Fruit fly (Drosophila melanogaster) whole organism, adult: ENCODE results near the gene MED11.

Source experiments
- CG11617 ChIP-seq: fragments of 200-800 bp; sonication (Bioruptor generic); optimal IDR thresholded peaks from 2 replicates; lab custom pipeline; 2017; ENCODE audit warnings: mild to moderate bottlenecking, missing biosample characterization, missing genetic modification reagents, missing genetic modification characterization
- CG12768 ChIP-seq: fragments of 200-800 bp; sonication (Bioruptor generic); optimal IDR thresholded peaks from 2 replicates; lab custom pipeline; 2017; ENCODE audit warnings: missing biosample characterization, missing genetic modification characterization, mild to moderate bottlenecking, moderate library complexity, missing genetic modification reagents
- CG14711 ChIP-seq: fragments of 200-800 bp; sonication (Bioruptor generic); optimal IDR thresholded peaks from 2 replicates; lab custom pipeline; 2018; ENCODE audit warnings: missing biosample characterization, mild to moderate bottlenecking, missing genetic modification characterization, moderate library complexity
- CG1620 ChIP-seq: fragments of 200-800 bp; sonication (Bioruptor generic); optimal IDR thresholded peaks from 2 replicates; lab custom pipeline; 2016; ENCODE audit warnings: missing biosample characterization, missing genetic modification characterization
- CG33017 ChIP-seq: fragments of 200-800 bp; sonication (Bioruptor generic); optimal IDR thresholded peaks from 2 replicates; lab custom pipeline; 2018; ENCODE audit warnings: missing biosample characterization, mild to moderate bottlenecking, missing genetic modification characterization, moderate library complexity
- CG5204 ChIP-seq: fragments of 200-800 bp; sonication (Bioruptor generic); optimal IDR thresholded peaks from 2 replicates; lab custom pipeline; 2016; ENCODE audit warnings: missing biosample characterization, missing genetic modification characterization
- CG7045 ChIP-seq: fragments of 200-800 bp; sonication (Bioruptor generic); optimal IDR thresholded peaks from 2 replicates; lab custom pipeline; 2017; ENCODE audit warnings: missing biosample characterization, mild to moderate bottlenecking, missing genetic modification characterization
- CG7101 ChIP-seq: fragments of 200-800 bp; sonication (Bioruptor generic); optimal IDR thresholded peaks from 2 replicates; lab custom pipeline; 2018; ENCODE audit warnings: missing biosample characterization, mild to moderate bottlenecking, missing genetic modification characterization, moderate library complexity
- Clk ChIP-seq: fragments of 200-800 bp; sonication (Bioruptor generic); optimal IDR thresholded peaks from 2 replicates; lab custom pipeline; 2017; ENCODE audit warnings: missing biosample characterization, missing genetic modification characterization
- Crg-1 ChIP-seq: fragments of 200-800 bp; sonication (Bioruptor generic); optimal IDR thresholded peaks from 2 replicates; lab custom pipeline; 2016; ENCODE audit warnings: missing biosample characterization, missing genetic modification characterization
- Hr96 ChIP-seq: fragments of 200-800 bp; sonication (Bioruptor generic); optimal IDR thresholded peaks from 2 replicates; lab custom pipeline; 2016; ENCODE audit warnings: missing biosample characterization, missing genetic modification characterization
- Mnt ChIP-seq: fragments of 200-800 bp; sonication (Bioruptor generic); optimal IDR thresholded peaks from 2 replicates; lab custom pipeline; 2016; ENCODE audit warnings: missing biosample characterization, mild to moderate bottlenecking, missing genetic modification characterization
- bab1 ChIP-seq: fragments of 200-800 bp; sonication (Bioruptor generic); optimal IDR thresholded peaks from 3 replicates; lab custom pipeline; 2019; ENCODE audit warnings: missing biosample characterization, mild to moderate bottlenecking, missing genetic modification characterization, moderate library complexity
- cic ChIP-seq: fragments of 200-800 bp; sonication (Bioruptor generic); optimal IDR thresholded peaks from 2 replicates; lab custom pipeline; 2017; ENCODE audit warnings: missing biosample characterization, mild to moderate bottlenecking, missing genetic modification characterization, moderate library complexity
- cnc ChIP-seq, 2 experiments: fragments of >200 bp; optimal IDR thresholded peaks; 2 replicates each; lab custom pipeline; 2017
- kay ChIP-seq: fragments of 200-800 bp; sonication (Bioruptor generic); peaks from one replicate; lab custom pipeline; 2016; ENCODE audit warnings: missing biosample characterization, missing genetic modification characterization, borderline replicate concordance
- ovo ChIP-seq: fragments of 200-800 bp; sonication (Bioruptor generic); optimal IDR thresholded peaks from 2 replicates; lab custom pipeline; 2016; ENCODE audit warnings: missing biosample characterization, missing genetic modification characterization
- pad ChIP-seq: fragments of 200-800 bp; sonication (Bioruptor generic); optimal IDR thresholded peaks from 3 replicates; lab custom pipeline; 2017; ENCODE audit warnings: missing biosample characterization, missing genetic modification characterization, mild to moderate bottlenecking, moderate library complexity, missing genetic modification reagents
- tj ChIP-seq: fragments of 200-800 bp; sonication (Bioruptor generic); optimal IDR thresholded peaks from 3 replicates; lab custom pipeline; 2017; ENCODE audit warnings: missing biosample characterization, mild to moderate bottlenecking, missing genetic modification characterization, moderate library complexity
- toe ChIP-seq: fragments of 200-800 bp; sonication (Bioruptor generic); optimal IDR thresholded peaks from 2 replicates; lab custom pipeline; 2016; ENCODE audit warnings: missing biosample characterization, missing genetic modification characterization

MED11 gene

DNA sequence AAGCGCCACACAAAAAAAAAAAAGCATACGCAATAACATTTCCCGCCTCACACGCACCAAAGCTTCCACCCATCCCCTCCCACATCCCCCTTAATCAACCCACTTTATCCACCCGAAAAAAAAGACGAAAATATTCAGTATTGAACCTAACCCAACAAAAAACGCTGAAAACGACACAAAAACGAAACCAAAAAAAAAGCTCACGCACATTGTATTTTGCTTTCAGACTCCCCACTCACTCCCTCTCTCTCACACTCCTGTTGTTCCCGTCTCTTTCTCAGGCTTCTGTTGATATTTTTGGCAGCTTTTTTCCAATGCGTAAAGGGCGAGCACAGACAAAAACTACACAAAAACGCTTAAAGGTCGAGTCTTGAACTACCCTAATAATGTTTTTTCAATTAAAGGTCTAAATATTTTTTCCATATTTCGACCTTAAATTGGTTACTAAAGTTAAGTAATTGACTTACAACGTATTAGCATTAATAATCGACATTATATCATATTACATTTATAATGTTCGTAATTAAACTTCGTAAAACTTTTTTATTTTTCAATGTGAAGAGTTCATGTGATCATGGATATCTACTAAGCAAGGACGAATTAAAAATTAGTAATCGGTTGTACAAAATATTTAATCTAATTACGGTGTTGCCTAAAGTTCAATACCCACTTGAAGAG is 40.9 kb downstream of the MED11 start:
- TF ChIP-seq tj (GFP tag; lab: Kevin White, UChicago) = no peak
- TF ChIP-seq Crg-1 (GFP tag; lab: Kevin White, UChicago) = no peak
- TF ChIP-seq Mnt (GFP tag; lab: Kevin White, UChicago) = no peak
- TF ChIP-seq pad (GFP tag; lab: Kevin White, UChicago) = no peak

DNA sequence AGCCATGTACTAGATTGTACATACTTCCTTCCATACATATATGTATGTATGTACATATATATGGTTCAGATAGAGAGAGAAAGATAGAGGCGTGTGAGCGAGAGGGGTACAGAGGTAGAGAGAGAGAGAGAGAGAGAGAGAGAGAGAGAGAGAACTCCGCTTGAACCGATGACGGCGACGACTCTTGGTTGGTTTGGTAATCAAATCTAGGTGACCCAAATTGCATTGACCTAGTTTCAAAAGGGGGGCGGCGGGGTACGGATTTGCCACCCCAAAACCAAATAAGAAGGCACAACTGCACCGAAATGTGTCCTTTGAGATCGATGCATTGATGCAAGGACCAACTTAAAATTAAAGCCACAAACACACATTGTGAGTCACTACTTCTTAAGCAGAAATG is 42.2 kb downstream of the MED11 start:
- TF ChIP-seq CG7101 (tag; lab: Kevin White, UChicago) (no peak), cic (GFP tag; lab: Kevin White, UChicago) (no peak), CG5204 (GFP tag; lab: Kevin White, UChicago) (no peak), bab1 (no peak), CG7045 (GFP tag; lab: Kevin White, UChicago) (no peak), Clk (GFP tag; lab: Kevin White, UChicago) (no peak), tj (GFP tag; lab: Kevin White, UChicago) (no peak), Hr96 (GFP tag; lab: Kevin White, UChicago) (no peak), pad (GFP tag; lab: Kevin White, UChicago) (no peak), CG1620 (GFP tag; lab: Kevin White, UChicago) (no peak), CG11617 (GFP tag; lab: Kevin White, UChicago) (no peak), toe (no peak), CG14711 (tag; lab: Kevin White, UChicago) (no peak), CG12768 (no peak), kay (GFP tag; lab: Kevin White, UChicago) (no peak), Mnt (GFP tag; lab: Kevin White, UChicago) (no peak), ovo (GFP tag; lab: Kevin White, UChicago) (no peak)

DNA sequence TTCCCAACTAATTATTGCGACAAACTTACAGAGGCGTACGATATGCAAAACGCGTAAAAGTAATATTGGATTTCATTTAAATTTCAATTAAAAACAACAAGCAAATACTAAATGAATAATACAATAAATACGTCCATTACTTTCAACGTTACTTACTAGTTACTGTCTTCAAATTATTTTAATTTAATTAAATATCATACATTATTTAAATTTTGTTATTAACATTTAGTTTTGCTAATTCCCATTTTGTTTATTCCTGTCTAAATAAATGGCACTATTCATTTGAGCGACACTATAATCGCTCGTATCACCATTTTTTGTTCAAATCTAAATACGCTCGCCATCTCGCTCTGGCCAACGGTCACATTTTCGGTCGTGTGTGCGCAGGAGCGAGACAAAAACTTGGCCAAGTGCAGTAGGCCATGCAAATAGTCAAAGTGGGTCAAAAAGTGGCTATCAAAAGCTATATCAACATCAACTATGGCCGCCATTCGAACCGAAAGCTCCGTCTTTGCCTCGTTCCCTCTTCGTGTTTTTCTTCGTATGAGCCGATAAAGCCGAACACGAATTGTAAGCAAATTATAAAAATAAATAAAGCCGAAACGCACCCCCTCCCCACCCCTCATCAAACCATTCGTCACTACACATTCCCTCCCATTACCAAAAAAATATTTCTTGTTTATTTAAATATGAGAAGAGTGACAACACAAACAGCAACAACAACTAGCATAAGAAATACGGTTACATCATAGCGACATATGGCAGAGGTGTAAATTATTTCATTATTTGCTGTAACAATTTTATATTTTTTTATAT is 43.8 kb downstream of the MED11 start:
- TF ChIP-seq Mnt (GFP tag; lab: Kevin White, UChicago) = peak; percentile 28
- peak; percentile 83 for TF ChIP-seq kay (GFP tag; lab: Kevin White, UChicago)
- peak; percentile 58 for TF ChIP-seq tj (GFP tag; lab: Kevin White, UChicago)
- TF ChIP-seq CG1620 (GFP tag; lab: Kevin White, UChicago) = no peak
- TF ChIP-seq pad (GFP tag; lab: Kevin White, UChicago) = no peak
- peak; percentile 17 for TF ChIP-seq CG7101 (tag; lab: Kevin White, UChicago)
- no peak for TF ChIP-seq bab1
- no peak for TF ChIP-seq Hr96 (GFP tag; lab: Kevin White, UChicago)
- no peak for TF ChIP-seq CG14711 (tag; lab: Kevin White, UChicago)
- no peak for TF ChIP-seq toe
- peak; percentile 45 for TF ChIP-seq CG7045 (GFP tag; lab: Kevin White, UChicago)
- peak; percentile 15 for TF ChIP-seq cic (GFP tag; lab: Kevin White, UChicago)
- TF ChIP-seq cnc (optimal IDR thresholded peaks at IDR 0.05; lab: Kevin White, UChicago) = no peak
- peak; percentile 12 for TF ChIP-seq Clk (GFP tag; lab: Kevin White, UChicago)
- no peak for TF ChIP-seq CG12768

DNA sequence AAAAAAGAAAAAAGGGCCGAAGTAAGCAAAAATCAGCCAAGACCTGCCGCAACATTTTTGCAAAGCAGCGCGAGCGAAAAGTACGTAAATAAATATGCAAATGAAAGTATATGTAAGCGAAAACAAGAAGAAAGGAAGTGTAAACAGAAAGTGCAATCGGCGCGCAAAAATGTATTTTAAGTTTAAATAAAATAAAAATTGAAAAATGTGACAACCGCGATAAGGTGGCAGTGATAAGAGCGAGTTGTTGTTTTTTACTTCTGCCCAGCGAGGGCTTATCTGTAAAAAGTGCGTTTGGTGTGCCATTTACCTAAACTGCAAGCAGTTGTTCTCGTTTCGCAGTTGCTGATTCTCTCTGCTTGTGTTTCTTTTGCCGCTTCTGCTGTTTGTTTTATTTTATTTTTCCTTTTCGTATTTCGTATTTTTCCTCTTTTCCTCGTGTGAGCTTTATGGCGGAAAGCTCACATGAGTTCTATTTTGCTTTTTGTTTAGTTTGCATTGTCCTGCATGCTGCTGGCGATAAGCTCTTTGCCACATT is 45.0 kb downstream of the MED11 start:
- TF ChIP-seq Crg-1 (GFP tag; lab: Kevin White, UChicago) (peak; percentile 48), Clk (GFP tag; lab: Kevin White, UChicago) (no peak), bab1 (no peak), cnc (optimal IDR thresholded peaks at IDR 0.05; lab: Kevin White, UChicago) (no peak), CG11617 (GFP tag; lab: Kevin White, UChicago) (peak; percentile 38), CG14711 (tag; lab: Kevin White, UChicago) (no peak), Mnt (GFP tag; lab: Kevin White, UChicago) (no peak), CG7045 (GFP tag; lab: Kevin White, UChicago) (no peak), toe (no peak), CG33017 (tag; lab: Kevin White, UChicago) (no peak), CG7101 (tag; lab: Kevin White, UChicago) (no peak), CG12768 (peak; percentile 12), kay (GFP tag; lab: Kevin White, UChicago) (peak; percentile 96), tj (GFP tag; lab: Kevin White, UChicago) (peak; percentile 99), CG1620 (GFP tag; lab: Kevin White, UChicago) (no peak), cic (GFP tag; lab: Kevin White, UChicago) (no peak)

DNA sequence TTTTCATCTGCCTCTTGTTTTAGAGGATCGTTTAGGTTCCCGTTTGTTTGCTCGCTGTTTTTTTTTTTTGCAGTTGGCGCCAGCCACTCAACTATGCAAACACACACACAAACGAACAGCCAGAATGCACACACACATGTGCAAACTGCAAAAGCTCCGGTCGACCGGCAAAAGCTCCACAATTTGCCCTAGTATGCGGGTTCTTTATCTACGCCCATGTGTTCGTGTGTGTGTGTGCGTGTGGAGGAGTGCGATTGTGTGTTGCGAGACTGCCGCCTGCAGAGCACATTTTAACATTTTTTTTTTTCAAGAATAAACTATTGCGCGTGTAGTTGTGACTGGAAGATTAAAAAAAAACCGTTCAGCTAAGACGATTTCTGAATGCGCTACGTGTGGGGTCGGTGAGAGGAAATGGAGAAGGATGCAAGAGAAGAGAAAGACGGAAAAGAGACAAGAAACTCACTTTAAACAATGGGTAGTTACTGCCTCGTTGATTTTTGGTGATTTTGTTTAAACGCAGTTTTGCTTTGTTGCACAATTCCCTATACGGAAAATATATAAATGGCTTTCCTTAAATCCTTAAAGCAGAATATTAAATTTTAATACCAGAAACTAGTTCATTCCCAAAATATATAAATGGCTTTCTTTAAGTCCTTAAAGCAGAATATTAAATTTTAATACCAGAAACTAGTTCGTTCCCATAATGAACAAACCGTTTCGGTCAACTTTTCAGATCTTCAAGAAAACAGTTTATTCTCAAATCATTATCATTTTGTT is 45.8 kb downstream of the MED11 start:
- TF ChIP-seq Crg-1 (GFP tag; lab: Kevin White, UChicago) = no peak
- TF ChIP-seq cnc (optimal IDR thresholded peaks at IDR 0.05; lab: Kevin White, UChicago) = no peak
- TF ChIP-seq CG11617 (GFP tag; lab: Kevin White, UChicago) = peak; percentile 38
- peak; percentile 92 for TF ChIP-seq cic (GFP tag; lab: Kevin White, UChicago)
- TF ChIP-seq tj (GFP tag; lab: Kevin White, UChicago) = no peak
- TF ChIP-seq bab1 = no peak
- peak; percentile 86 for TF ChIP-seq Mnt (GFP tag; lab: Kevin White, UChicago)
- TF ChIP-seq toe = peak; percentile 56
- TF ChIP-seq ovo (GFP tag; lab: Kevin White, UChicago) = peak; percentile 68
- TF ChIP-seq CG33017 (tag; lab: Kevin White, UChicago) = no peak
- peak; percentile 16 for TF ChIP-seq CG7101 (tag; lab: Kevin White, UChicago)
- peak; percentile 22 for TF ChIP-seq CG7045 (GFP tag; lab: Kevin White, UChicago)
- peak; percentile 22 for TF ChIP-seq Clk (GFP tag; lab: Kevin White, UChicago)
- peak; percentile 8 for TF ChIP-seq CG14711 (tag; lab: Kevin White, UChicago)
- TF ChIP-seq Hr96 (GFP tag; lab: Kevin White, UChicago) = peak; percentile 51
- peak; percentile 53 for TF ChIP-seq pad (GFP tag; lab: Kevin White, UChicago)
- TF ChIP-seq CG5204 (GFP tag; lab: Kevin White, UChicago) = peak; percentile 52
- peak; percentile 89 for TF ChIP-seq kay (GFP tag; lab: Kevin White, UChicago)
- peak; percentile 11 for TF ChIP-seq CG1620 (GFP tag; lab: Kevin White, UChicago)
- TF ChIP-seq CG12768 = peak; percentile 56
